Fruit fly (Drosophila melanogaster): Measurements from ENCODE around the gene Daxx.

The Daxx gene

DNA sequence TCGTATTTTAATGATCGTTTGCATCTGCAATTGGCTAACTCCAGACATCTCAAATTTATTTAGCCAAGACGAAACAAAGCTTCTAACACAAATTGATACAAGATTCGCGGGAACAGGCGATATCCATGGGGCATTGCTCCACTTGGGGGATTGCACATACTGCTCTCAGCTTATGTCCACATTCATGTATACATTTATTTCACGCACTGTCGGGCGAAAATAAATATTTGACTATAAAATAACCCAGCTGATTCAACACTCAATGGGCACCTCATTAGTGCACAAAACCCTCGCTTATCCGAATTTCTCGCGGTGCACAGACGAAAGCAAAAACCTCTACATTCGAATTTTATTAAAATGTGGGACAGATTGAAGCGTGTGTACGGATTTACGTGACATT lies 19.2 kb upstream of the Daxx start (continued):
- TF ChIP-seq disco-r (GFP tag; optimal IDR thresholded peaks at IDR 0.05) (no peak), CHES-1-like (GFP tag; optimal IDR thresholded peaks at IDR 0.05) (no peak), Taf1 (GFP tag; IDR thresholded peaks at IDR 0.05) (no peak), sisA (GFP tag; IDR thresholded peaks at IDR 0.05) (0 out of 2 replicates have a peak, but pooled peaks have one; percentile 6), slbo (GFP tag; IDR thresholded peaks at IDR 0.05) (no peak), gem (tag; optimal IDR thresholded peaks at IDR 0.05) (peak; percentile 23), trem (tag; optimal IDR thresholded peaks at IDR 0.05) (no peak), HLH3B (GFP tag; IDR thresholded peaks at IDR 0.05) (no peak), CG1233 (GFP tag; optimal IDR thresholded peaks at IDR 0.05) (peak; percentile 7), pho (GFP tag; optimal IDR thresholded peaks at IDR 0.05) (no peak), Pdp1 (GFP tag; optimal IDR thresholded peaks at IDR 0.05) (no peak), CG8765 (GFP tag; IDR thresholded peaks at IDR 0.05) (no peak), Ets65A (GFP tag) (no peak), CG2202 (tag; optimal IDR thresholded peaks at IDR 0.05) (peak; percentile 1), ssp (GFP tag; IDR thresholded peaks at IDR 0.05) (no peak), CoRest (tag; optimal IDR thresholded peaks at IDR 0.05) (no peak), CG5180 (GFP tag; optimal IDR thresholded peaks at IDR 0.05) (peak; percentile 58), ash1 (GFP tag; optimal IDR thresholded peaks at IDR 0.05) (no peak), CG1603 (tag; optimal IDR thresholded peaks at IDR 0.05) (peak; percentile 57), shn (GFP tag; optimal IDR thresholded peaks at IDR 0.05) (no peak), gcm2 (GFP tag; optimal IDR thresholded peaks at IDR 0.05) (no peak), CG9817 (tag; optimal IDR thresholded peaks at IDR 0.05) (peak; percentile 0), hbn (GFP tag; IDR thresholded peaks at IDR 0.05; ENCODE audit: partially characterized antibody) (no peak), dimm (GFP tag; IDR thresholded peaks at IDR 0.05) (no peak), sens (GFP tag) (peak; percentile 55), CG11560 (tag; IDR thresholded peaks at IDR 0.05) (no peak), CG13123 (GFP tag; optimal IDR thresholded peaks at IDR 0.05) (no peak), oc (tag; optimal IDR thresholded peaks at IDR 0.05) (peak; percentile 4), CG14710 (tag; optimal IDR thresholded peaks at IDR 0.05) (peak; percentile 1), CG10147 (GFP tag; optimal IDR thresholded peaks at IDR 0.05) (no peak), Meics (GFP tag; optimal IDR thresholded peaks at IDR 0.05) (no peak), CG12659 (GFP tag; optimal IDR thresholded peaks at IDR 0.05) (peak; percentile 18), CG32767 (GFP tag; IDR thresholded peaks at IDR 0.05) (no peak), maf-S (GFP tag; optimal IDR thresholded peaks at IDR 0.05) (no peak), CG18476 (GFP tag; optimal IDR thresholded peaks at IDR 0.05) (no peak), btn (GFP tag; optimal IDR thresholded peaks at IDR 0.05) (no peak), ham (GFP tag; IDR thresholded peaks at IDR 0.05) (no peak), BEAF-32 (GFP tag; optimal IDR thresholded peaks at IDR 0.05) (no peak), ewg (GFP tag; optimal IDR thresholded peaks at IDR 0.05) (no peak), CG12071 (GFP tag; optimal IDR thresholded peaks at IDR 0.05) (peak; percentile 75), Med (GFP tag) (peak; percentile 84), Dip3 (GFP tag; optimal IDR thresholded peaks at IDR 0.05) (no peak), CG7839 (tag; optimal IDR thresholded peaks at IDR 0.05) (peak; percentile 16), CG1024 (GFP tag; IDR thresholded peaks at IDR 0.05) (no peak; the same call in 1 of the 2 replicates), CG4730 (GFP tag; IDR thresholded peaks at IDR 0.05) (no peak), CG12942 (GFP tag; optimal IDR thresholded peaks at IDR 0.05) (no peak), CG1832 (GFP tag; optimal IDR thresholded peaks at IDR 0.05) (no peak), kah (GFP tag; optimal IDR thresholded peaks at IDR 0.05) (peak; percentile 49), Side (GFP tag; optimal IDR thresholded peaks at IDR 0.05) (no peak), CG4424 (GFP tag; optimal IDR thresholded peaks at IDR 0.05) (no peak), CG6272 (GFP tag; IDR thresholded peaks at IDR 0.05) (no peak), zen (tag; optimal IDR thresholded peaks at IDR 0.05) (no peak)

Data from whole organism, embryonic.